Fruit fly (Drosophila melanogaster): Measurements from ENCODE around the gene CG33296.
A peak's percentile ranks its signal among the peaks of the same experiment; 100 is the strongest.

The CG33296 gene

DNA sequence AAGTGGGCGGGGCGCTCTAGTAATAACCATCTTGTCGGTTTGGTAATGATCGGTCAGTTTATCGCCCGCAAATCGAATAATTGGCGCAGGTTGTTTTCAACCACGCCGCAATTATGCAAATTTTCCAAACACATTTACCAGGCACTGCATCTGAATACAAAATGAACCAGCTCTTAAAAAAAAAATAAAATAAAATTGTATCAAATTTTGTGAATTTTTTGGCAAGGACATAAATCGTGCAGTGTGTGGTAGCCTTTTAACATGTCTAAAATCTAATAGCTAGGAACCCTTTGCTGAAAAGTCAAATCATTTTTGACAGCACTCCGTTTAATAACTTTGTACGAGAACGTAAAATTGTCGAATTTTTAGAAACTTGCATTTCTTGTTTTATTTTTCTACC lies 30.5 kb upstream of the CG33296 start, which contains the start of gene ATPsynGL:
Gene ATPsynGL (plus strand): TSS at position 301 of the 400 bp plus-strand sequence.
- TF ChIP-seq D19B (GFP tag; optimal IDR thresholded peaks at IDR 0.05): no peak
- no peak for TF ChIP-seq nom (GFP tag; optimal IDR thresholded peaks at IDR 0.05)
- no peak for TF ChIP-seq CG8388 (GFP tag; optimal IDR thresholded peaks at IDR 0.05)
- TF ChIP-seq rib (GFP tag; IDR thresholded peaks at IDR 0.05): no peak
- no peak for TF ChIP-seq CG11696 (GFP tag; IDR thresholded peaks at IDR 0.05)
- TF ChIP-seq odd (GFP tag; optimal IDR thresholded peaks at IDR 0.05): no peak
- no peak for TF ChIP-seq CG10565 (GFP tag; optimal IDR thresholded peaks at IDR 0.05)
- TF ChIP-seq HHEX (GFP tag; optimal IDR thresholded peaks at IDR 0.05): no peak
- no peak for TF ChIP-seq CG11504 (tag; optimal IDR thresholded peaks at IDR 0.05)

DNA sequence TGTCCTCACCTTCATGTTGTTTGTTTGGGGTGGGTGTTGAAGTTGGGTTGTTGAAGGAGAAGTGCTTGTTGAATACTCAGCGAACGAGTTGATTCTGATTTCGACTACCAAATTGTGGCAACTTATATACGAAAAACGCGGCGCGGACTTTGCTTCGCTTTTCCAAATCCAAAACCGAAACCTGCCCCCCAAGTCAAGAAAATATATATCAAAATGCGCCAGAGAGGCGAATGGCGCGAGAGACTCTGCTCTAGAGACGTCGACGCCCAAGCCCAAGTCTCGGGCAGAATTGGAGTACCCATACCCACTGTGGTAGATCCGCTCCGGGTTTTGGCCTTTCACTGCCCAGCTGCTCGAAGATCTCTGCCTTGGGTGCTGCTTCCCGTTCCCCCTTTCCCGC lies 28.3 kb upstream of the CG33296 start, which contains the start of gene CG7214:
Gene CG7214 (minus strand): TSS at position 101 of the 400 bp plus-strand sequence.
- TF ChIP-seq tin (GFP tag; optimal IDR thresholded peaks at IDR 0.05): no peak
- no peak for TF ChIP-seq Sox100B (GFP tag; optimal IDR thresholded peaks at IDR 0.05)
- 0 out of 2 replicates have a peak, but pooled peaks have one; percentile 25 for TF ChIP-seq Dref (GFP tag; IDR thresholded peaks at IDR 0.05)
- 0 out of 2 replicates have a peak, but pooled peaks have one; percentile 9 for TF ChIP-seq lmd (GFP tag; IDR thresholded peaks at IDR 0.05)

- TF ChIP-seq tup (GFP tag; optimal IDR thresholded peaks at IDR 0.05) (no peak), TFAM (GFP tag; optimal IDR thresholded peaks at IDR 0.05) (no peak), lmd (GFP tag; IDR thresholded peaks at IDR 0.05) (peak; percentile 13; the same call in 1 of the 2 replicates), Hsf (GFP tag; optimal IDR thresholded peaks at IDR 0.05) (no peak), CG9876 (GFP tag; optimal IDR thresholded peaks at IDR 0.05) (no peak), Hey (tag; optimal IDR thresholded peaks at IDR 0.05) (no peak), CG6175 (GFP tag; IDR thresholded peaks at IDR 0.05) (no peak), nmo (GFP tag; optimal IDR thresholded peaks at IDR 0.05) (no peak), trem (tag; optimal IDR thresholded peaks at IDR 0.05) (no peak), slp2 (GFP tag; optimal IDR thresholded peaks at IDR 0.05) (no peak), Dref (GFP tag; IDR thresholded peaks at IDR 0.05) (peak; percentile 24; the same call in 1 of the 2 replicates), CG12071 (GFP tag; optimal IDR thresholded peaks at IDR 0.05) (no peak), phol (tag; optimal IDR thresholded peaks at IDR 0.05) (no peak), Hr39 (optimal IDR thresholded peaks at IDR 0.05) (peak; percentile 73), org-1 (GFP tag; optimal IDR thresholded peaks at IDR 0.05) (no peak), Nf-YA (GFP tag; IDR thresholded peaks at IDR 0.05) (no peak), CG6272 (GFP tag; IDR thresholded peaks at IDR 0.05) (0 out of 2 replicates have a peak, but pooled peaks have one; percentile 8), CG32767 (GFP tag; IDR thresholded peaks at IDR 0.05) (no peak), CG17829 (tag; optimal IDR thresholded peaks at IDR 0.05) (no peak), CG3838 (GFP tag; optimal IDR thresholded peaks at IDR 0.05) (no peak), CG11456 (GFP tag; IDR thresholded peaks at IDR 0.05) (0 out of 3 replicates have a peak, but pooled peaks have one; percentile 65)
Measured at dm6 chr2L:7744208-7744607, 27.8 kb upstream of the CG33296 start.

DNA sequence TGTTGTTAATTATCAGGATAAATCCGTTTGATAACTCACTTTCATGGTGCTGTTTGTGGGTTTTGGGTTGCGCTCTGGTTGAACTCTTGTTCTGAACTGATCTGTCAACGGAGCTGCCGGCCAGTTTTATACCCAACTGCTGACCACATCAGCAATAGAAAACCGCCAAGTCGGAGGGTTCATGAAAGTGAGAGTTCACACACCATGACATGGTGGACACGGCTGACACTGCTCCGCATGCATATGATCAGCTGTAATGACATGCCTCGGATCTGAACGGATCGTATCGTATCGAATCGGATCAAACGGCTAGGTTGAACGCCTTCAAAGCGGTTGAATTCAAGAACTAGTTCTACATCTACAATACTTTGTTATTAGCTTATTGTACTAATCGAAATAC lies 25.0 kb upstream of the CG33296 start, which contains the start of gene Acp1:
Gene Acp1 (minus strand): TSS at position 101 of the 400 bp plus-strand sequence.
- TF ChIP-seq CG4424 (GFP tag; optimal IDR thresholded peaks at IDR 0.05): no peak
- no peak for TF ChIP-seq Dll (GFP tag; IDR thresholded peaks at IDR 0.05; ENCODE audit: partially characterized antibody)
- no peak for TF ChIP-seq CG12155 (GFP tag; optimal IDR thresholded peaks at IDR 0.05)
- no peak for TF ChIP-seq slbo (GFP tag; IDR thresholded peaks at IDR 0.05)
- TF ChIP-seq CG2116 (GFP tag; optimal IDR thresholded peaks at IDR 0.05): no peak
- TF ChIP-seq CG6254 (GFP tag; optimal IDR thresholded peaks at IDR 0.05): no peak
- TF ChIP-seq pan (optimal IDR thresholded peaks at IDR 0.05): no peak
- TF ChIP-seq pan (GFP tag; optimal IDR thresholded peaks at IDR 0.05 in 1 of 2, IDR thresholded peaks at IDR 0.05 in 1 of 2): no peak
- TF ChIP-seq Nf-YB (GFP tag; optimal IDR thresholded peaks at IDR 0.05): no peak
- no peak for TF ChIP-seq schlank (tag; optimal IDR thresholded peaks at IDR 0.05)
- TF ChIP-seq tll (GFP tag; optimal IDR thresholded peaks at IDR 0.05): no peak
- TF ChIP-seq dpn (GFP tag; optimal IDR thresholded peaks at IDR 0.05): no peak
- TF ChIP-seq pros (GFP tag; optimal IDR thresholded peaks at IDR 0.05): no peak
- TF ChIP-seq hth (optimal IDR thresholded peaks at IDR 0.05): no peak
- no peak for TF ChIP-seq CG12236 (GFP tag; optimal IDR thresholded peaks at IDR 0.05)
